Fruit fly (Drosophila melanogaster) whole organism, wandering third instar larva: ENCODE data around the gene CG5861.

Experiments used
- Abd-B ChIP-seq: fragments of >200 bp; optimal IDR thresholded peaks from 2 replicates; lab custom pipeline; 2017; ENCODE audit warnings: missing biosample characterization, missing genetic modification characterization
- CG32264 ChIP-seq: fragments of 200-800 bp; sonication (Bioruptor generic); optimal IDR thresholded peaks from 2 replicates; lab custom pipeline; 2016; ENCODE audit warnings: missing biosample characterization, missing genetic modification characterization
- CG9705 ChIP-seq: fragments of 200-800 bp; sonication (Bioruptor generic); optimal IDR thresholded peaks from 2 replicates; lab custom pipeline; 2018; ENCODE audit warnings: missing biosample characterization, mild to moderate bottlenecking, missing genetic modification characterization
- CrebA ChIP-seq: fragments of 200-800 bp; sonication (Bioruptor generic); optimal IDR thresholded peaks from 2 replicates; lab custom pipeline; 2016; ENCODE audit warnings: missing biosample characterization, mild to moderate bottlenecking, missing genetic modification characterization, borderline replicate concordance
- Dfd ChIP-seq: fragments of >200 bp; optimal IDR thresholded peaks from 2 replicates; lab custom pipeline; 2017; ENCODE audit warnings: missing biosample characterization, missing genetic modification characterization
- Dif ChIP-seq: fragments of 200-275, 200-300 bp; sonication (Bioruptor generic); optimal IDR thresholded peaks from 2 replicates; lab custom pipeline; 2018; ENCODE audit warnings: missing biosample characterization, missing genetic modification characterization; ENCODE audit not compliant: partially characterized antibody
- GATAd ChIP-seq: sonication (Bioruptor generic); optimal IDR thresholded peaks from 2 replicates; lab custom pipeline; 2016; ENCODE audit warnings: missing biosample characterization, missing genetic modification characterization
- HLH106 ChIP-seq: fragments of 200-800 bp; optimal IDR thresholded peaks from 3 replicates; lab custom pipeline; 2019; ENCODE audit warnings: missing biosample characterization, mild to moderate bottlenecking, missing genetic modification characterization, moderate library complexity
- Hnf4 ChIP-seq: fragments of 200-800 bp; sonication (Bioruptor generic); optimal IDR thresholded peaks from 2 replicates; lab custom pipeline; 2016; ENCODE audit warnings: missing biosample characterization, mild to moderate bottlenecking, missing genetic modification characterization
- Hr78 ChIP-seq: fragments of >200 bp; optimal IDR thresholded peaks from 2 replicates; lab custom pipeline; 2017; ENCODE audit warnings: missing biosample characterization, missing genetic modification characterization
- Hr83 ChIP-seq: fragments of 200-300 bp; sonication (Bioruptor generic); optimal IDR thresholded peaks from 2 replicates; lab custom pipeline; 2016; ENCODE audit warnings: missing biosample characterization, mild to moderate bottlenecking, missing genetic modification characterization, moderate library complexity; ENCODE audit not compliant: poor library complexity, severe bottlenecking
- Jra ChIP-seq: sonication (Bioruptor generic); optimal IDR thresholded peaks from 2 replicates; lab custom pipeline; 2016; ENCODE audit warnings: missing biosample characterization, missing genetic modification characterization
- Mio ChIP-seq: sonication (Bioruptor generic); optimal IDR thresholded peaks from 2 replicates; lab custom pipeline; 2016; ENCODE audit warnings: missing biosample characterization, missing genetic modification characterization
- Myc ChIP-seq: fragments of >200 bp; optimal IDR thresholded peaks from 2 replicates; lab custom pipeline; 2017
- N ChIP-seq: fragments of >200 bp; optimal IDR thresholded peaks from 2 replicates; lab custom pipeline; 2018; ENCODE audit warnings: missing biosample characterization, missing external identifiers, missing genetic modification characterization
- OdsH ChIP-seq: fragments of 200-800 bp; sonication (Bioruptor generic); optimal IDR thresholded peaks from 2 replicates; lab custom pipeline; 2016; ENCODE audit warnings: missing biosample characterization, mild to moderate bottlenecking, missing genetic modification characterization
- Rel ChIP-seq, 2 experiments: fragments of 200-800 bp; sonication (Bioruptor generic) in 1 of 2; optimal IDR thresholded peaks; 2 replicates in 1 of 2; 3 replicates in 1 of 2; lab custom pipeline; 2016 to 2019; ENCODE audit warnings: mild to moderate bottlenecking in 2 of 2, missing biosample characterization in 2 of 2, missing genetic modification characterization in 2 of 2, moderate library complexity in 1 of 2
- Sp1 ChIP-seq: fragments of 200-800 bp; sonication (Bioruptor generic); optimal IDR thresholded peaks from 3 replicates; lab custom pipeline; 2019; ENCODE audit warnings: missing biosample characterization, mild to moderate bottlenecking, missing genetic modification characterization, moderate library complexity
- Vsx2 ChIP-seq: fragments of 200-300, 225-300 bp; sonication (Bioruptor generic); optimal IDR thresholded peaks from 2 replicates; lab custom pipeline; 2018; ENCODE audit warnings: missing biosample characterization, missing genetic modification characterization; ENCODE audit not compliant: partially characterized antibody
- br ChIP-seq: fragments of 200-800 bp; sonication (Bioruptor generic); optimal IDR thresholded peaks from 2 replicates; lab custom pipeline; 2016; ENCODE audit warnings: missing biosample characterization, missing genetic modification characterization
- brk ChIP-seq: fragments of 200-800 bp; sonication (Bioruptor generic); optimal IDR thresholded peaks from 2 replicates; lab custom pipeline; 2016; ENCODE audit warnings: missing biosample characterization, mild to moderate bottlenecking, missing genetic modification characterization
- dl ChIP-seq, 2 experiments: fragments of 175-275, 200-275 bp in 1 of 2; fragments of 200-275 bp in 1 of 2; sonication (Bioruptor generic); optimal IDR thresholded peaks; lab custom pipeline; 2018; ENCODE audit warnings: mild to moderate bottlenecking in 2 of 2, missing biosample characterization in 2 of 2, missing genetic modification characterization in 2 of 2, moderate library complexity in 2 of 2; ENCODE audit not compliant: partially characterized antibody in 2 of 2, insufficient read depth in 1 of 2
- dmrt93B ChIP-seq: fragments of 200-800 bp; sonication (Bioruptor generic); optimal IDR thresholded peaks from 2 replicates; lab custom pipeline; 2018; ENCODE audit warnings: missing biosample characterization, mild to moderate bottlenecking, missing genetic modification characterization
- dsf ChIP-seq: sonication (Bioruptor generic); optimal IDR thresholded peaks from 2 replicates; lab custom pipeline; 2016; ENCODE audit warnings: missing biosample characterization, missing genetic modification characterization, borderline replicate concordance
- ey ChIP-seq: fragments of 200-800 bp; sonication (Bioruptor generic); optimal IDR thresholded peaks from 2 replicates; lab custom pipeline; 2016; ENCODE audit warnings: missing biosample characterization, missing genetic modification characterization
- foxo ChIP-seq, 2 experiments: fragments of 200-800 bp; sonication (Bioruptor generic); optimal IDR thresholded peaks; 2 replicates in 1 of 2; 3 replicates in 1 of 2; lab custom pipeline; 2016 to 2017; ENCODE audit warnings: missing biosample characterization in 2 of 2, missing genetic modification characterization in 2 of 2
- fru ChIP-seq: fragments of 200-800 bp; sonication (Bioruptor generic); optimal IDR thresholded peaks from 3 replicates; lab custom pipeline; 2016; ENCODE audit warnings: missing biosample characterization, mild to moderate bottlenecking, missing genetic modification characterization
- h ChIP-seq: fragments of 200-800 bp; sonication (Bioruptor generic); optimal IDR thresholded peaks from 3 replicates; lab custom pipeline; 2016; ENCODE audit warnings: missing biosample characterization, mild to moderate bottlenecking, missing genetic modification characterization
- jim ChIP-seq: fragments of 175-275, 200-325 bp; sonication (Bioruptor generic); optimal IDR thresholded peaks from 2 replicates; lab custom pipeline; 2016; ENCODE audit warnings: missing biosample characterization, mild to moderate bottlenecking, missing genetic modification characterization
- lola ChIP-seq: fragments of >200 bp; optimal IDR thresholded peaks from 2 replicates; lab custom pipeline; 2017; ENCODE audit warnings: missing biosample characterization, missing genetic modification characterization
- pan ChIP-seq: fragments of >200 bp; optimal IDR thresholded peaks from 2 replicates; lab custom pipeline; 2017
- psq ChIP-seq: fragments of 200-800 bp; sonication (Bioruptor generic); optimal IDR thresholded peaks from 3 replicates; lab custom pipeline; 2017; ENCODE audit warnings: missing biosample characterization, mild to moderate bottlenecking, missing genetic modification characterization, moderate library complexity
- rgr ChIP-seq: fragments of 200-800 bp; sonication (Bioruptor generic); optimal IDR thresholded peaks from 3 replicates; lab custom pipeline; 2016; ENCODE audit warnings: missing biosample characterization, mild to moderate bottlenecking, missing genetic modification characterization
- sage ChIP-seq: fragments of 200-800 bp; sonication (Bioruptor generic); optimal IDR thresholded peaks from 2 replicates; lab custom pipeline; 2016; ENCODE audit warnings: missing biosample characterization, mild to moderate bottlenecking, missing genetic modification characterization
- sv ChIP-seq: fragments of 200-800 bp; sonication (Bioruptor generic); optimal IDR thresholded peaks from 3 replicates; lab custom pipeline; 2016; ENCODE audit warnings: missing biosample characterization, missing genetic modification characterization
- tai ChIP-seq: sonication (Bioruptor generic); optimal IDR thresholded peaks from 2 replicates; lab custom pipeline; 2016; ENCODE audit warnings: missing biosample characterization, missing genetic modification characterization
- usp ChIP-seq: fragments of >200 bp; optimal IDR thresholded peaks from 2 replicates; lab custom pipeline; 2017; ENCODE audit warnings: missing biosample characterization, missing genetic modification characterization
- woc ChIP-seq: sonication (Bioruptor generic); optimal IDR thresholded peaks from 2 replicates; lab custom pipeline; 2016; ENCODE audit warnings: missing biosample characterization, mild to moderate bottlenecking, missing genetic modification characterization

CG5861 gene

dm6 chr2L:16353765-16354164 is 46.7 kb upstream of the CG5861 start:
- TF ChIP-seq brk (GFP tag; lab: Kevin White, UChicago) (no peak), CrebA (no peak), sv (GFP tag; lab: Kevin White, UChicago) (no peak), sage (GFP tag; lab: Kevin White, UChicago) (no peak), tai (GFP tag; lab: Kevin White, UChicago) (no peak)

- TF ChIP-seq tai (GFP tag; lab: Kevin White, UChicago) (peak; percentile 62), Myc (lab: Kevin White, UChicago) (no peak), sage (GFP tag; lab: Kevin White, UChicago) (peak; percentile 46), Dfd (GFP tag; lab: Kevin White, UChicago) (no peak), Abd-B (no peak), brk (GFP tag; lab: Kevin White, UChicago) (peak; percentile 75), N (GFP tag; lab: Kevin White, UChicago) (no peak), dsf (GFP tag; lab: Kevin White, UChicago) (no peak), Hnf4 (GFP tag; lab: Kevin White, UChicago) (peak; percentile 53), sv (GFP tag; lab: Kevin White, UChicago) (peak; percentile 13), rgr (peak; percentile 47), h (peak; percentile 36), GATAd (GFP tag; lab: Kevin White, UChicago) (no peak), psq (GFP tag; lab: Kevin White, UChicago) (peak; percentile 85), fru (GFP tag; lab: Kevin White, UChicago) (peak; percentile 1), CG9705 (GFP tag; lab: Kevin White, UChicago) (peak; percentile 44), foxo (GFP tag; optimal IDR thresholded peaks at IDR 0.05; lab: Kevin White, UChicago) (peak in 1 of 2 experiments; percentile 55), Vsx2 (GFP tag; lab: Kevin White, UChicago) (no peak), ey (GFP tag; lab: Kevin White, UChicago) (no peak), dl (GFP tag; optimal IDR thresholded peaks at IDR 0.05; lab: Kevin White, UChicago; ENCODE audit: insufficient read depth in 1 of 2, partially characterized antibody in 2 of 2) (no peak), pan (lab: Kevin White, UChicago) (no peak), jim (GFP tag; lab: Kevin White, UChicago) (no peak), usp (GFP tag; lab: Kevin White, UChicago) (no peak), Mio (GFP tag; lab: Kevin White, UChicago) (no peak), Jra (no peak), CrebA (no peak), woc (peak; percentile 40), Hr78 (GFP tag; lab: Kevin White, UChicago) (no peak), Dif (GFP tag; lab: Kevin White, UChicago) (no peak), HLH106 (peak; percentile 69), Hr83 (GFP tag; lab: Kevin White, UChicago) (peak; percentile 28), dmrt93B (GFP tag; lab: Kevin White, UChicago) (peak; percentile 37), CG32264 (GFP tag; lab: Kevin White, UChicago) (no peak), Rel (GFP tag; optimal IDR thresholded peaks at IDR 0.05; lab: Kevin White, UChicago) (no peak), Rel (tag; optimal IDR thresholded peaks at IDR 0.05; lab: Kevin White, UChicago) (peak; percentile 71), br (GFP tag; lab: Kevin White, UChicago) (no peak), Sp1 (GFP tag; lab: Kevin White, UChicago) (peak; percentile 58), lola (no peak), OdsH (GFP tag; lab: Kevin White, UChicago) (peak; percentile 40)
Observed at dm6 chr2L:16352585-16353580, 45.8 kb upstream of the CG5861 start, which contains the start of the genes Hyls1, chif and CG4455. Gene Hyls1 (minus strand): TSS chr2L:16352628. Gene chif (minus strand): TSS chr2L:16352628. Gene CG4455 (plus strand): TSS chr2L:16352934.
